Worm (Caenorhabditis elegans) whole organism, late embryonic: Measurements from ENCODE around the gene ZK632.10.

Experiments used
- K09A11.1 ChIP-seq: sonication (generic microtip); optimal IDR thresholded peaks from 2 replicates; lab custom pipeline; 2017; ENCODE audit warnings: antibody characterized with exemption, mild to moderate bottlenecking, missing genetic modification characterization, missing compliant biosample characterization; ENCODE audit not compliant: insufficient read depth
- ceh-18 ChIP-seq: sonication (generic microtip); optimal IDR thresholded peaks from 2 replicates; lab custom pipeline; 2016; ENCODE audit warnings: missing genetic modification characterization, missing compliant biosample characterization
- ceh-48 ChIP-seq: sonication (generic microtip); optimal IDR thresholded peaks from 2 replicates; lab custom pipeline; 2016; ENCODE audit warnings: missing genetic modification characterization, inconsistent platforms, missing compliant biosample characterization
- ceh-9 ChIP-seq: sonication (generic microtip); optimal IDR thresholded peaks from 2 replicates; lab custom pipeline; 2016; ENCODE audit warnings: mild to moderate bottlenecking, missing genetic modification characterization, inconsistent platforms, missing compliant biosample characterization
- elt-2 ChIP-seq: sonication (generic microtip); optimal IDR thresholded peaks from 2 replicates; lab custom pipeline; 2016; ENCODE audit warnings: missing genetic modification reagents, missing genetic modification characterization, missing compliant biosample characterization
- fax-1 ChIP-seq: sonication (generic microtip); optimal IDR thresholded peaks from 2 replicates; lab custom pipeline; 2016; ENCODE audit warnings: missing genotype, missing genetic modification characterization, missing compliant biosample characterization
- fkh-10 ChIP-seq: fragments of 150-350 bp; optimal IDR thresholded peaks from 2 replicates; lab custom pipeline; 2014; ENCODE audit warnings: missing biosample characterization, missing genetic modification reagents, missing genetic modification characterization
- gmeb-2 ChIP-seq: sonication (generic microtip); optimal IDR thresholded peaks from 2 replicates; lab custom pipeline; 2016; ENCODE audit warnings: missing genetic modification characterization, inconsistent platforms, missing compliant biosample characterization
- lin-11 ChIP-seq: fragments of 200-800 bp; sonication (Bioruptor generic); optimal IDR thresholded peaks from 2 replicates; lab custom pipeline; 2018; ENCODE audit warnings: mild to moderate bottlenecking, missing genetic modification characterization, missing compliant biosample characterization
- nhr-11 ChIP-seq: fragments of 150-350 bp; optimal IDR thresholded peaks from 2 replicates; lab custom pipeline; 2014; ENCODE audit warnings: missing biosample characterization, missing genetic modification characterization
- pag-3 ChIP-seq: sonication (generic microtip); optimal IDR thresholded peaks from 2 replicates; lab custom pipeline; 2016; ENCODE audit warnings: missing compliant biosample characterization, missing genetic modification characterization, borderline replicate concordance
- pax-1 ChIP-seq: fragments of 150-350 bp; optimal IDR thresholded peaks from 2 replicates; lab custom pipeline; 2014; ENCODE audit warnings: missing biosample characterization, missing genetic modification characterization
- pha-4 ChIP-seq: fragments of 150-350 bp; optimal IDR thresholded peaks from 2 replicates; lab custom pipeline; 2018; ENCODE audit warnings: missing biosample characterization, missing genetic modification reagents, missing genetic modification characterization
- unc-55 ChIP-seq: sonication (generic microtip); optimal IDR thresholded peaks from 2 replicates; lab custom pipeline; 2017; ENCODE audit warnings: missing biosample characterization, missing genetic modification reagents, missing genetic modification characterization

DNA sequence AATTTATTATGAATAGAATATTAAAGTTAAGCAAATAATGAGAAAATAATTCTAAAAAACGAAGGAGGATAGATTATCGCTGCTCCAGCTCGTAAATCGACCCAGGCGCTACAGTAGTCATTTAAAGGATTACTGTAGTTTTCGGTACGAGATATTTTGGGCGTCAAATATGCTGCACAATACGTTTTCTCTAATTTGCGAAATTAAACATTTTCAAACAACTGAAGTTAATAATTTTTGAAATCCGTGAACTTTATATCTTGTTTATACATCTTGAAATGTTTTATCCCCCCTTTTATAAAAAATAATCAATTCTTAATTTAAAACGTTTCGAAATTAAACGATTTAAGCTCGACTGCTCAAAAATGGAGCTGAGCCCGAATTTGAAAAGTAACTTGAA, 18.6 kb upstream of the ZK632.10 start, which contains the start of gene K11H3.2:
- TF ChIP-seq lin-11 (tag; lab: Kevin White, UChicago) (no peak), pha-4 (tag; lab: Kevin White, UChicago) (no peak), ceh-9 (tag; lab: Kevin White, UChicago) (no peak), pax-1 (tag; lab: Kevin White, UChicago) (no peak), nhr-11 (no peak), ceh-48 (tag; lab: Kevin White, UChicago) (no peak), fkh-10 (GFP tag; lab: Kevin White, UChicago) (no peak), gmeb-2 (tag; lab: Kevin White, UChicago) (no peak), unc-55 (GFP tag; lab: Kevin White, UChicago) (no peak), pag-3 (tag; lab: Kevin White, UChicago) (no peak), ceh-18 (tag; lab: Kevin White, UChicago) (no peak), fax-1 (tag; lab: Kevin White, UChicago) (no peak), K09A11.1 (no peak), elt-2 (no peak)
